Worm (Caenorhabditis elegans): Measurements from ENCODE around the gene str-56.

Gene str-56

DNA sequence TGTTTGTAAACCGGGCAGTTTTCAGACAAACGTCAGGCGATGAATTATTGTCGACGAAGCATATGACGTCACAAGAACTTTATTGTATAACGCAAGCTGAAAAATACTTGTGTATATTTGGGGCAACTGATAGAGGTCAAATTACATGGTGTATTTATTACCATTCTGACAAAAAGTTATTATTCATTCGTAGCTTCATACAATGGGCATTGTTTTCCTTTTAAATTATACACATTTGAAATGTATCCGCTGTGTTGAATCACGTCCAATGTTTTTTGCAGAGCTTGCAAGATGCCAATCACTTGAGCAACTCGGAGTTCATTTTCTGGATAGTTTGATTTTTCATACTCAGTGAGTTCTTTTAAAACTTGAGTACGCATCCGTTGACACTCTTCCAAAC lies 50.6 kb downstream of the str-56 start, which contains the start of gene F35E8.13:
TSS of gene F35E8.13 (plus strand) at position 301 of the 400 bp plus-strand sequence.
- TF ChIP-seq hlh-11 (tag; optimal IDR thresholded peaks at IDR 0.05) = no peak
- no peak for TF ChIP-seq T20F7.1 (GFP tag; optimal IDR thresholded peaks at IDR 0.05)
- no peak for TF ChIP-seq rbr-2 (tag; optimal IDR thresholded peaks at IDR 0.05)
- TF ChIP-seq F49E8.2 (tag; optimal IDR thresholded peaks at IDR 0.05; ENCODE audit: borderline replicate concordance) = no peak
- TF ChIP-seq set-16 (GFP tag; IDR thresholded peaks at IDR 0.05) = no peak
- TF ChIP-seq zip-11 (GFP tag; IDR thresholded peaks at IDR 0.05) = no peak
- no peak for TF ChIP-seq cey-2 (tag; optimal IDR thresholded peaks at IDR 0.05; ENCODE audit: borderline replicate concordance, insufficient read depth)

Data from whole organism, L4 larva.